Fruit fly (Drosophila melanogaster): ENCODE results near the gene CG12535.
A peak's percentile ranks its signal among the peaks of the same experiment; 100 is the strongest.

Gene CG12535

dm6 chrX:3465551-3465950 lies 16.8 kb upstream of the CG12535 start:
- TF ChIP-seq Myc (optimal IDR thresholded peaks at IDR 0.05) (peak; percentile 56), br (GFP tag; optimal IDR thresholded peaks at IDR 0.05) (no peak)

- TF ChIP-seq HLH106 (tag; optimal IDR thresholded peaks at IDR 0.05) (no peak), psq (GFP tag; optimal IDR thresholded peaks at IDR 0.05) (no peak), Jra (GFP tag; optimal IDR thresholded peaks at IDR 0.05) (no peak), CG32264 (GFP tag; optimal IDR thresholded peaks at IDR 0.05) (no peak), brk (GFP tag; optimal IDR thresholded peaks at IDR 0.05) (no peak), br (GFP tag; optimal IDR thresholded peaks at IDR 0.05) (no peak), tai (GFP tag; optimal IDR thresholded peaks at IDR 0.05) (no peak), Myc (optimal IDR thresholded peaks at IDR 0.05) (no peak), GATAd (GFP tag; optimal IDR thresholded peaks at IDR 0.05) (no peak), Hr78 (GFP tag; optimal IDR thresholded peaks at IDR 0.05) (no peak), CrebA (GFP tag; optimal IDR thresholded peaks at IDR 0.05; ENCODE audit: borderline replicate concordance) (no peak), Mio (GFP tag; optimal IDR thresholded peaks at IDR 0.05) (no peak)
Observed at dm6 chrX:3463944-3464343, 15.2 kb upstream of the CG12535 start, which contains the start of gene CG16781. Gene CG16781 (minus strand): TSS chrX:3464044.

DNA sequence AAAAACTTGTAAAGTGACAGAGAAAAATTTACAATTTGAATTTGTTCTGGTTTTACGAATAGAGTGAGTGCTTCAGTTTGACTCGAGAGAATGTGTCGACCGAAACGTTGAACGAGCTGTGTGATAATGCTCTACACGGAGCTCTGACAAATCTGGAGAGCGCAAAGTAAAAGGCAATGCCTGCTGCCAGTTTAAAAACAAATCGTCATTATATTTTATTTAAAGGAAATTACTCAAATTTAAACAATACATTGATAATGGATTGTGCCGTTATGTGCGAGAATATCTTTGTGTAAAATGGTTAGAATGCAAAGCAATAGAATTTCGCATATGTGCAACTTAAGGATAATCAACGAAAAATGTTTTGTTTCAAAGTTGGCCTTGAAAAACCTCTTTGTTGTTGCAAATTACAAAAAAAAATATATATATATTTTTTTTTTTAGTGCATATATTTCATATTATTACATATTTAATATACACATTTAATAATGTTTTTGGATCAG lies 11.4 kb upstream of the CG12535 start, which contains the start of the genes CG16782 and CG10801:
CG16782 (minus strand) TSS at position 101 of the 503 bp plus-strand sequence.
CG10801 (plus strand) TSS at position 453 of the 503 bp plus-strand sequence.
- TF ChIP-seq CG9705 (GFP tag; optimal IDR thresholded peaks at IDR 0.05), result no peak
- TF ChIP-seq Hr78 (GFP tag; optimal IDR thresholded peaks at IDR 0.05), result no peak
- no peak for TF ChIP-seq dmrt93B (GFP tag; optimal IDR thresholded peaks at IDR 0.05)
- TF ChIP-seq GATAd (GFP tag; optimal IDR thresholded peaks at IDR 0.05), result no peak

- TF ChIP-seq HLH106 (tag; optimal IDR thresholded peaks at IDR 0.05) (no peak), jim (GFP tag; optimal IDR thresholded peaks at IDR 0.05) (no peak), usp (GFP tag; optimal IDR thresholded peaks at IDR 0.05) (no peak), brk (GFP tag; optimal IDR thresholded peaks at IDR 0.05) (no peak), br (GFP tag; optimal IDR thresholded peaks at IDR 0.05) (no peak), Jra (GFP tag; optimal IDR thresholded peaks at IDR 0.05) (no peak), Rel (GFP tag; optimal IDR thresholded peaks at IDR 0.05) (no peak), Rel (tag; optimal IDR thresholded peaks at IDR 0.05) (no peak), N (GFP tag; optimal IDR thresholded peaks at IDR 0.05) (no peak), Abd-B (GFP tag; optimal IDR thresholded peaks at IDR 0.05) (no peak), Myc (optimal IDR thresholded peaks at IDR 0.05) (no peak), CG32264 (GFP tag; optimal IDR thresholded peaks at IDR 0.05) (no peak), fru (GFP tag; optimal IDR thresholded peaks at IDR 0.05) (no peak), dsf (GFP tag; optimal IDR thresholded peaks at IDR 0.05; ENCODE audit: borderline replicate concordance) (no peak), psq (GFP tag; optimal IDR thresholded peaks at IDR 0.05) (no peak), GATAd (GFP tag; optimal IDR thresholded peaks at IDR 0.05) (no peak)
Observed at dm6 chrX:3458491-3458890, 9.7 kb upstream of the CG12535 start.

dm6 chrX:3457518-3457917 lies 8.8 kb upstream of the CG12535 start:
- TF ChIP-seq CG32264 (GFP tag; optimal IDR thresholded peaks at IDR 0.05) (no peak), tai (GFP tag; optimal IDR thresholded peaks at IDR 0.05) (no peak), usp (GFP tag; optimal IDR thresholded peaks at IDR 0.05) (no peak), Mio (GFP tag; optimal IDR thresholded peaks at IDR 0.05) (no peak), h (GFP tag; optimal IDR thresholded peaks at IDR 0.05) (no peak), Abd-B (GFP tag; optimal IDR thresholded peaks at IDR 0.05) (no peak), sv (GFP tag; optimal IDR thresholded peaks at IDR 0.05) (no peak), CG9705 (GFP tag; optimal IDR thresholded peaks at IDR 0.05) (no peak), jim (GFP tag; optimal IDR thresholded peaks at IDR 0.05) (no peak), ey (GFP tag; optimal IDR thresholded peaks at IDR 0.05) (no peak)

DNA sequence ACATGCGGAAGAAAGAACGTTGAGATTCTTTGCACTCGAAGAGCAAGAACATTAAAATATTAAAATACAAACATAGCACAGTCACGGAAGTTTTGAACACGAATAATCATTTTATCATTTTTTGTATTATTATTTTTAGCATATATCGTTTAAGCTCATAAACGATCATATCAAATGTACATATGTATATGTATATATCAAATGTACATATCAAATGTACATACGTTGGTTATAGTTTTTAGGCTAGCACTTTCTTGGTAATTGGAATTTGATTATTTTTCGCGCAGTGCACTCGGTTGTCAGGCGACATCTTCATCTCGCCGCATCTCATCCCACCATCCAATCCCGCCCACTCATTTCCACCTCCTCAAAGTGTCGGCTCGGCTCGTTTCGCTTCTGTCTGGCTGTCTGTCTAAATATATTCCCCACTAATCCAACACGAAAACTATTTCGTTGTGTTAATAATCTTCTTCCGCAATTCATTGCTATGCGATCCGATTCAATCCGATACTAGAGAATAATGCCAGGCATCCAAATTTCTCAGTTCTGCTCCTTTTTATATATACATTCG lies 6.8 kb upstream of the CG12535 start:
- no peak for TF ChIP-seq ey (GFP tag; optimal IDR thresholded peaks at IDR 0.05)
- TF ChIP-seq Abd-B (GFP tag; optimal IDR thresholded peaks at IDR 0.05), result no peak
- no peak for TF ChIP-seq OdsH (GFP tag; optimal IDR thresholded peaks at IDR 0.05)
- TF ChIP-seq dmrt93B (GFP tag; optimal IDR thresholded peaks at IDR 0.05), result no peak
- no peak for TF ChIP-seq CrebA (GFP tag; optimal IDR thresholded peaks at IDR 0.05; ENCODE audit: borderline replicate concordance)
- TF ChIP-seq Hnf4 (GFP tag; optimal IDR thresholded peaks at IDR 0.05), result no peak
- no peak for TF ChIP-seq sage (GFP tag; optimal IDR thresholded peaks at IDR 0.05)
- no peak for TF ChIP-seq rgr (GFP tag; optimal IDR thresholded peaks at IDR 0.05)
- TF ChIP-seq woc (GFP tag; optimal IDR thresholded peaks at IDR 0.05), result no peak
- no peak for TF ChIP-seq jim (GFP tag; optimal IDR thresholded peaks at IDR 0.05)
- no peak for TF ChIP-seq GATAd (GFP tag; optimal IDR thresholded peaks at IDR 0.05)
- no peak for TF ChIP-seq N (GFP tag; optimal IDR thresholded peaks at IDR 0.05)
- TF ChIP-seq sv (GFP tag; optimal IDR thresholded peaks at IDR 0.05), result no peak
- no peak for TF ChIP-seq Vsx2 (GFP tag; optimal IDR thresholded peaks at IDR 0.05; ENCODE audit: partially characterized antibody)
- no peak for TF ChIP-seq CG32264 (GFP tag; optimal IDR thresholded peaks at IDR 0.05)
- no peak for TF ChIP-seq lola (GFP tag; optimal IDR thresholded peaks at IDR 0.05)
- TF ChIP-seq brk (GFP tag; optimal IDR thresholded peaks at IDR 0.05), result no peak
